Fruit fly (Drosophila melanogaster) S2 (cell line): ENCODE results near the gene AP-2alpha.

Experiments
- CG8478 ChIP-seq: fragments of >200 bp; optimal IDR thresholded peaks from 2 replicates; lab custom pipeline; 2018
- CTCF ChIP-seq, 2 experiments: fragments of >200 bp; optimal IDR thresholded peaks; 2 replicates each; lab custom pipeline; 2018

DNA sequence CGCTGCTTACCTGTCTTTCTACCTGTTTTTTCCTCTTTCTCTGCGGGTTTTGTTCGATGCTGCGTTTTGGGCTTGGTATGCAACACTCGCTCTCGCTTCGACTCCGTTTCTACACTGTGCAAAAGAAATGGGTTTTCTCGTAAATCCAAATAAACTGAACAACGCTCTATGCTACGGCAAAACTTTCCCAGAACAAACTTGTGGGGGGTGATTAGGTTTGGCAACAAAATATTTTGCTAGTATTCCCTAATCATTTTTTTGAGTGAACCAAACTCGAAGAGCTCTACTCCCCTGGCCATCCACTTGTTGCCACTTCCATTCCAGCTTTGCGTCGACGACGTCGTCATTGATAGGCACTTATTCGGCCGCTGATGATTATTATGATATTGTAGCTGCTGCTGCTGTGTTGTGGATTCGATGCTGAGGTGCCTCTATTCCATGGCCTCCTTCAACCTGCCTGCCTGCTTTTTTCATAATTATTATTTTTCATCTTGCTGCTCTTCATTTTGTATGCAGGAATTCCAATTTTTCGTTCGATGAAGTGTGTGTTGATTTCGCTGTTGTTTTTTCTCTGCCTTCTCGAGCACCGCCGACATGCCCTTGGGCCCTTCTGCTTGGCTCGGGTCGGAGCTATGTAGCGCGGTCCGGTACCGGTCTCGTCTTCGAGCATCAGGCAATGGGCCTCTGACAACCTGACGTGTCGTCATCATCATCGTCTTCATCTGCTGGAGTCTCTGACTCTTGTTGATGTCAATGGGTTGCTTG, 27.5 kb upstream of the AP-2alpha start:
- TF ChIP-seq CTCF (optimal IDR thresholded peaks at IDR 0.05; lab: Kevin White, UChicago) = no peak
- no peak for TF ChIP-seq CG8478 (lab: Kevin White, UChicago)
